Fruit fly (Drosophila melanogaster) Kc167 (cell line): ENCODE data around the gene Bdp1.

ENCODE experiments used
- Myc ChIP-seq: fragments of >200 bp; optimal IDR thresholded peaks from 2 replicates; lab custom pipeline; 2017; ENCODE audit warnings: missing external identifiers
- Sin3A ChIP-seq: fragments of >200 bp; optimal IDR thresholded peaks from 2 replicates; lab custom pipeline; 2018; ENCODE audit warnings: missing external identifiers
- h ChIP-seq: fragments of >200 bp; optimal IDR thresholded peaks from 3 replicates; lab custom pipeline; 2018; ENCODE audit warnings: missing external identifiers
- insv ChIP-seq: fragments of >200 bp; optimal IDR thresholded peaks from 3 replicates; lab custom pipeline; 2018; ENCODE audit warnings: missing external identifiers
- psq ChIP-seq: fragments of >200 bp; optimal IDR thresholded peaks from 2 replicates; lab custom pipeline; 2017; ENCODE audit warnings: missing external identifiers
- ttk ChIP-seq: sonication (Bioruptor generic); optimal IDR thresholded peaks from 2 replicates; lab custom pipeline; 2017; ENCODE audit warnings: missing external identifiers

Bdp1 gene

dm6 chr2L:13373435-13374242 is at the start of gene Bdp1, which contains the start of gene CG6565:
Gene Bdp1, minus strand, starts transcription at chr2L:13373890.
Gene CG6565, plus strand, starts transcription at chr2L:13374019.
- no peak for TF ChIP-seq Myc (lab: Kevin White, UChicago)
- no peak for TF ChIP-seq h
- TF ChIP-seq ttk (lab: Kevin White, UChicago), result no peak
- no peak for TF ChIP-seq psq
- no peak for TF ChIP-seq Sin3A (lab: Kevin White, UChicago)
- no peak for TF ChIP-seq insv (lab: Kevin White, UChicago)

- TF ChIP-seq Myc (lab: Kevin White, UChicago) (no peak), Sin3A (lab: Kevin White, UChicago) (no peak), h (no peak), psq (no peak), ttk (lab: Kevin White, UChicago) (no peak), insv (lab: Kevin White, UChicago) (no peak)
These were observed 41.1 kb upstream of the Bdp1 start, which contains the start of the genes CG16956, CG42784 and CG43850 for dm6 chr2L:13414525-13415481. Gene CG16956, minus strand, starts transcription at chr2L:13414575. Gene CG42784, plus strand, starts transcription at chr2L:13415431. Gene CG43850, plus strand, starts transcription at chr2L:13415431.

dm6 chr2L:13412219-13412618 is 38.5 kb upstream of the Bdp1 start, which contains the start of gene Flad2:
Gene Flad2, plus strand, starts transcription at chr2L:13412519.
- TF ChIP-seq Myc (lab: Kevin White, UChicago), result no peak

- TF ChIP-seq insv (lab: Kevin White, UChicago) (no peak), Sin3A (lab: Kevin White, UChicago) (no peak), Myc (lab: Kevin White, UChicago) (no peak), psq (no peak), ttk (lab: Kevin White, UChicago) (no peak), h (no peak)
These were observed 37.9 kb upstream of the Bdp1 start, which contains the start of gene Vm34Ca for dm6 chr2L:13411566-13411965. Gene Vm34Ca, minus strand, starts transcription at chr2L:13411631.

- TF ChIP-seq Sin3A (lab: Kevin White, UChicago) (no peak), h (no peak), insv (lab: Kevin White, UChicago) (no peak), ttk (lab: Kevin White, UChicago) (no peak), psq (no peak), Myc (lab: Kevin White, UChicago) (no peak)
These were observed 25.9 kb upstream of the Bdp1 start for dm6 chr2L:13399565-13399964.

- TF ChIP-seq Sin3A (lab: Kevin White, UChicago), result no peak
- TF ChIP-seq Myc (lab: Kevin White, UChicago), result no peak
- no peak for TF ChIP-seq insv (lab: Kevin White, UChicago)
- TF ChIP-seq h, result no peak
- TF ChIP-seq ttk (lab: Kevin White, UChicago), result no peak
- no peak for TF ChIP-seq psq
These were observed 25.0 kb upstream of the Bdp1 start, which contains the start of the genes CG10859 and CG7110 for dm6 chr2L:13398614-13399161. Gene CG10859, minus strand, starts transcription at chr2L:13398664. Gene CG7110, plus strand, starts transcription at chr2L:13398991.

- TF ChIP-seq ttk (lab: Kevin White, UChicago) (peak; percentile 91), Myc (lab: Kevin White, UChicago) (no peak), psq (no peak), insv (lab: Kevin White, UChicago) (no peak), h (no peak), Sin3A (lab: Kevin White, UChicago) (no peak)
These were observed 23.7 kb upstream of the Bdp1 start for dm6 chr2L:13397393-13397792.

dm6 chr2L:13396084-13396483 is 22.4 kb upstream of the Bdp1 start, which contains the start of gene CG16957:
Gene CG16957, minus strand, starts transcription at chr2L:13396184.
- TF ChIP-seq insv (lab: Kevin White, UChicago), result no peak
- no peak for TF ChIP-seq ttk (lab: Kevin White, UChicago)
- no peak for TF ChIP-seq psq
- TF ChIP-seq Myc (lab: Kevin White, UChicago), result no peak
- TF ChIP-seq h, result no peak

dm6 chr2L:13394903-13395302 is 21.2 kb upstream of the Bdp1 start, which contains the start of gene RpL24:
Gene RpL24, minus strand, starts transcription at chr2L:13395131.
- no peak for TF ChIP-seq insv (lab: Kevin White, UChicago)
- no peak for TF ChIP-seq Sin3A (lab: Kevin White, UChicago)
- no peak for TF ChIP-seq ttk (lab: Kevin White, UChicago)
- no peak for TF ChIP-seq psq
- TF ChIP-seq Myc (lab: Kevin White, UChicago), result no peak
- TF ChIP-seq h, result no peak

dm6 chr2L:13387255-13387654 is 13.6 kb upstream of the Bdp1 start, which contains the start of the genes Ing5 and CG7099:
Gene Ing5, minus strand, starts transcription at chr2L:13387312.
Gene CG7099, plus strand, starts transcription at chr2L:13387571.
- no peak for TF ChIP-seq ttk (lab: Kevin White, UChicago)
- no peak for TF ChIP-seq Myc (lab: Kevin White, UChicago)
- TF ChIP-seq psq, result no peak
- TF ChIP-seq h, result no peak
- no peak for TF ChIP-seq insv (lab: Kevin White, UChicago)
- TF ChIP-seq Sin3A (lab: Kevin White, UChicago), result no peak
